Fruit fly (Drosophila melanogaster) whole organism, embryonic: ENCODE data around the gene CG34001.

Experiments used
- Bteb2 ChIP-seq: fragments of 200-800 bp; sonication (Bioruptor generic); optimal IDR thresholded peaks from 2 replicates; lab custom pipeline; 2016; ENCODE audit warnings: missing biosample characterization, missing genetic modification characterization
- CG10147 ChIP-seq: fragments of 200-800 bp; sonication (Bioruptor generic); optimal IDR thresholded peaks from 2 replicates; lab custom pipeline; 2019; ENCODE audit warnings: missing biosample characterization, mild to moderate bottlenecking, missing genetic modification characterization, moderate library complexity
- CG10462 ChIP-seq: fragments of 200-800 bp; sonication (Bioruptor generic); optimal IDR thresholded peaks from 2 replicates; lab custom pipeline; 2016; ENCODE audit warnings: missing biosample characterization, missing genetic modification characterization
- CG12219 ChIP-seq: fragments of 200-800 bp; sonication (Bioruptor generic); optimal IDR thresholded peaks from 3 replicates; lab custom pipeline; 2018; ENCODE audit warnings: missing biosample characterization, mild to moderate bottlenecking, missing genetic modification characterization
- CG14050 ChIP-seq: fragments of 200-800 bp; sonication (Bioruptor generic); IDR thresholded peaks from 3 replicates; pipeline ENCODE4 v1.3.6; 2022; ENCODE audit warnings: missing biosample characterization, missing genetic modification characterization
- CG15514 ChIP-seq: fragments of 200-800 bp; sonication (Bioruptor generic); optimal IDR thresholded peaks from 3 replicates; lab custom pipeline; 2017; ENCODE audit warnings: missing biosample characterization, missing genetic modification characterization, mild to moderate bottlenecking, moderate library complexity, missing genetic modification reagents
- CG1603 ChIP-seq: fragments of 200-800 bp; sonication (Bioruptor generic); optimal IDR thresholded peaks from 2 replicates; lab custom pipeline; 2019; ENCODE audit warnings: missing biosample characterization, mild to moderate bottlenecking, missing genetic modification characterization, moderate library complexity
- CG17568 ChIP-seq: fragments of 200-800 bp; sonication (Bioruptor generic); optimal IDR thresholded peaks from 2 replicates; lab custom pipeline; 2018; ENCODE audit warnings: missing biosample characterization, mild to moderate bottlenecking, missing genetic modification characterization, moderate library complexity
- CG2129 ChIP-seq: fragments of 200-800 bp; sonication (Bioruptor generic); IDR thresholded peaks from 2 replicates; pipeline ENCODE4 v1.3.6; 2022; ENCODE audit warnings: missing biosample characterization, missing genetic modification characterization; ENCODE audit not compliant: partially characterized antibody
- CG30431 ChIP-seq: fragments of 200-800 bp; sonication (Bioruptor generic); optimal IDR thresholded peaks from 2 replicates; lab custom pipeline; 2017; ENCODE audit warnings: missing biosample characterization, missing genetic modification characterization
- CG3726 ChIP-seq: fragments of 200-800 bp; sonication (Bioruptor generic); IDR thresholded peaks from 3 replicates; pipeline ENCODE4, ENCODE4 v1.3.6; 2022; ENCODE audit warnings: missing biosample characterization, missing genetic modification characterization
- CG3847 ChIP-seq: fragments of 200-800 bp; sonication (Bioruptor generic); IDR thresholded peaks from 2 replicates; pipeline ENCODE4 v1.3.6; 2022; ENCODE audit warnings: missing biosample characterization, missing genetic modification characterization
- CG4404 ChIP-seq: fragments of 200-800 bp; sonication (Bioruptor generic); IDR thresholded peaks from 2 replicates; pipeline ENCODE4 v1.3.6; 2022; ENCODE audit warnings: missing biosample characterization, missing genetic modification characterization
- CG6272 ChIP-seq: fragments of 200-800 bp; sonication (Bioruptor generic); IDR thresholded peaks from 2 replicates; pipeline ENCODE4 v1.3.6; 2022; ENCODE audit warnings: missing biosample characterization, missing genetic modification characterization
- CG7357 ChIP-seq: fragments of 200-800 bp; sonication (Bioruptor generic); IDR thresholded peaks from 3 replicates; pipeline ENCODE4 v1.3.6; 2022; ENCODE audit warnings: missing biosample characterization, missing genetic modification characterization
- CG7987 ChIP-seq: fragments of 200-800 bp; sonication (Bioruptor generic); optimal IDR thresholded peaks from 2 replicates; lab custom pipeline; 2018; ENCODE audit warnings: missing biosample characterization, mild to moderate bottlenecking, missing genetic modification characterization, moderate library complexity
- CG9215 ChIP-seq: fragments of 200-800 bp; sonication (Bioruptor generic); IDR thresholded peaks from 2 replicates; pipeline ENCODE4 v1.3.6; 2022; ENCODE audit warnings: missing biosample characterization, missing genetic modification characterization
- CHES-1-like ChIP-seq: fragments of 200-800 bp; sonication (Bioruptor generic); optimal IDR thresholded peaks from 2 replicates; lab custom pipeline; 2016; ENCODE audit warnings: missing biosample characterization, missing genetic modification characterization
- Dip2 ChIP-seq: fragments of 200-800 bp; sonication (Bioruptor generic); IDR thresholded peaks from 2 replicates; pipeline ENCODE4 v1.3.6; 2022; ENCODE audit warnings: missing biosample characterization, missing genetic modification characterization
- E2f2 ChIP-seq: fragments of 200-800 bp; sonication (Bioruptor generic); IDR thresholded peaks from 2 replicates; pipeline ENCODE4 v1.3.6; 2022; ENCODE audit warnings: missing biosample characterization, missing genetic modification characterization
- Eip74EF ChIP-seq, 2 experiments: fragments of 200-800 bp in 1 of 2; fragments of >200 bp in 1 of 2; sonication (Bioruptor generic) in 1 of 2; optimal IDR thresholded peaks; 2 replicates each; lab custom pipeline; 2017 to 2019; ENCODE audit warnings: missing biosample characterization in 2 of 2, missing genetic modification characterization in 2 of 2, mild to moderate bottlenecking in 1 of 2, moderate library complexity in 1 of 2
- Ets97D ChIP-seq: fragments of 200-800 bp; sonication (Bioruptor generic); optimal IDR thresholded peaks from 3 replicates; lab custom pipeline; 2016; ENCODE audit warnings: missing biosample characterization, missing genetic modification characterization
- Fer2 ChIP-seq: fragments of 200-800 bp; sonication (Bioruptor generic); optimal IDR thresholded peaks from 2 replicates; lab custom pipeline; 2018; ENCODE audit warnings: missing biosample characterization, mild to moderate bottlenecking, missing genetic modification characterization, moderate library complexity
- Jarid2 ChIP-seq: fragments of 200-800 bp; sonication (Bioruptor generic); optimal IDR thresholded peaks from 3 replicates; lab custom pipeline; 2017; ENCODE audit warnings: mild to moderate bottlenecking, missing biosample characterization, missing genetic modification reagents, missing genetic modification characterization
- Meics ChIP-seq: fragments of 200-800 bp; sonication (Bioruptor generic); optimal IDR thresholded peaks from 2 replicates; lab custom pipeline; 2017; ENCODE audit warnings: missing biosample characterization, mild to moderate bottlenecking, missing genetic modification characterization
- NFAT ChIP-seq: fragments of 200-800 bp; sonication (Bioruptor generic); IDR thresholded peaks from 2 replicates; pipeline ENCODE4 v1.3.6; 2022; ENCODE audit warnings: missing biosample characterization, missing genetic modification characterization
- Optix ChIP-seq: fragments of 200-800 bp; sonication (Bioruptor generic); IDR thresholded peaks from 3 replicates; pipeline ENCODE4 v1.3.6; 2022; ENCODE audit warnings: missing biosample characterization, missing genetic modification characterization
- Ssrp ChIP-seq: fragments of 200-800 bp; sonication (Bioruptor generic); optimal IDR thresholded peaks from 2 replicates; lab custom pipeline; 2018; ENCODE audit warnings: missing biosample characterization, mild to moderate bottlenecking, missing genetic modification characterization, moderate library complexity
- Trl ChIP-seq, 3 experiments: fragments of >200 bp in 2 of 3; fragments of 200-800 bp in 1 of 3; sonication (Bioruptor generic) in 1 of 3; optimal IDR thresholded peaks; 2 replicates in 1 of 3; 3 replicates in 2 of 3; lab custom pipeline; 2016 to 2017; ENCODE audit warnings: missing biosample characterization in 1 of 3, missing genetic modification characterization in 1 of 3
- ac ChIP-seq: fragments of 200-800 bp; sonication (Bioruptor generic); optimal IDR thresholded peaks from 3 replicates; lab custom pipeline; 2017; ENCODE audit warnings: missing biosample characterization, mild to moderate bottlenecking, missing genetic modification characterization
- croc ChIP-seq: fragments of 200-800 bp; sonication (Bioruptor generic); conservative IDR thresholded peaks from 3 replicates; pipeline ENCODE4 v1.3.6; 2022; ENCODE audit warnings: missing biosample characterization, missing genetic modification characterization
- crol ChIP-seq: fragments of 200-800 bp; sonication (Bioruptor generic); IDR thresholded peaks from 2 replicates; pipeline ENCODE4 v1.3.6; 2022; ENCODE audit warnings: missing biosample characterization, missing genetic modification characterization
- da ChIP-seq: fragments of 200-800 bp; sonication (Bioruptor generic); optimal IDR thresholded peaks from 2 replicates; lab custom pipeline; 2016; ENCODE audit warnings: missing biosample characterization, missing genetic modification characterization
- dan ChIP-seq: fragments of 200-800 bp; sonication (Bioruptor generic); IDR thresholded peaks from 2 replicates; pipeline ENCODE4 v1.3.6; 2022; ENCODE audit warnings: missing biosample characterization, missing genetic modification characterization
- gcm ChIP-seq: fragments of 200-800 bp; sonication (Bioruptor generic); optimal IDR thresholded peaks from 2 replicates; lab custom pipeline; 2019; ENCODE audit warnings: missing biosample characterization, mild to moderate bottlenecking, missing genetic modification characterization, moderate library complexity
- gem ChIP-seq: fragments of 200-800 bp; sonication (Bioruptor generic); optimal IDR thresholded peaks from 2 replicates; lab custom pipeline; 2019; ENCODE audit warnings: missing biosample characterization, mild to moderate bottlenecking, missing genetic modification characterization, moderate library complexity
- ham ChIP-seq: fragments of 200-800 bp; sonication (Bioruptor generic); IDR thresholded peaks from 2 replicates; pipeline ENCODE4 v1.3.6; 2022; ENCODE audit warnings: missing biosample characterization, missing genetic modification characterization
- her ChIP-seq: fragments of 200-800 bp; sonication (Bioruptor generic); optimal IDR thresholded peaks from 2 replicates; lab custom pipeline; 2016; ENCODE audit warnings: missing biosample characterization, missing genetic modification characterization
- lilli ChIP-seq: fragments of 200-800 bp; sonication (Bioruptor generic); optimal IDR thresholded peaks from 3 replicates; lab custom pipeline; 2016; ENCODE audit warnings: missing biosample characterization, missing genetic modification characterization
- lola ChIP-seq, 3 experiments: fragments of >200 bp in 2 of 3; fragments of 200-800 bp in 1 of 3; sonication (Bioruptor generic) in 1 of 3; optimal IDR thresholded peaks; 2 replicates each; lab custom pipeline; 2017 to 2019; ENCODE audit warnings: missing biosample characterization in 3 of 3, missing genetic modification characterization in 3 of 3, mild to moderate bottlenecking in 1 of 3, moderate library complexity in 1 of 3
- oc ChIP-seq: fragments of 200-800 bp; sonication (Bioruptor generic); optimal IDR thresholded peaks from 2 replicates; lab custom pipeline; 2018; ENCODE audit warnings: missing biosample characterization, mild to moderate bottlenecking, missing genetic modification characterization, moderate library complexity
- pan ChIP-seq, 4 experiments: fragments of >200 bp in 3 of 4; fragments of 200-800 bp in 1 of 4; sonication (Bioruptor generic) in 1 of 4; optimal IDR thresholded peaks in 3 of 4; IDR thresholded peaks in 1 of 4; 2 replicates each; pipeline versions ENCODE4 v1.3.6 to Lab custom; 2017 to 2022; ENCODE audit warnings: missing biosample characterization in 2 of 4, missing genetic modification characterization in 2 of 4, mixed read lengths in 1 of 4
- sens ChIP-seq: fragments of 200-800 bp; sonication (Bioruptor generic); peaks from one replicate; lab custom pipeline; 2016; ENCODE audit warnings: missing biosample characterization, missing genetic modification characterization
- stwl ChIP-seq: fragments of 200-800 bp; sonication (Bioruptor generic); optimal IDR thresholded peaks from 3 replicates; lab custom pipeline; 2018; ENCODE audit warnings: missing biosample characterization, mild to moderate bottlenecking, missing genetic modification characterization, moderate library complexity
- wek ChIP-seq: fragments of 200-800 bp; sonication (Bioruptor generic); optimal IDR thresholded peaks from 3 replicates; lab custom pipeline; 2018; ENCODE audit warnings: missing biosample characterization, mild to moderate bottlenecking, missing genetic modification characterization, moderate library complexity
- wor ChIP-seq: fragments of 200-800 bp; sonication (Bioruptor generic); IDR thresholded peaks from 2 replicates; pipeline ENCODE4 v1.3.6; 2022; ENCODE audit warnings: missing biosample characterization, missing genetic modification characterization
- yki ChIP-seq: fragments of >200 bp; optimal IDR thresholded peaks from 3 replicates; lab custom pipeline; 2018
- z ChIP-seq: fragments of 200-800 bp; sonication (Bioruptor generic); IDR thresholded peaks from 3 replicates; pipeline ENCODE4 v1.3.6; 2022; ENCODE audit warnings: missing biosample characterization, missing genetic modification characterization

CG34001 gene

dm6 chr3L:10665433-10666150 is 34.7 kb downstream of the CG34001 start (continued):
- peak; percentile 65 for TF ChIP-seq stwl
- peak; percentile 88 for TF ChIP-seq CG7357 (GFP tag; lab: Robert Waterston, UW)
- TF ChIP-seq CG6272 (GFP tag; lab: Robert Waterston, UW), result peak; percentile 74
- peak; percentile 87 for TF ChIP-seq wek
- TF ChIP-seq Fer2 (tag; lab: Kevin White, UChicago), result peak; percentile 94
- peak; percentile 88 for TF ChIP-seq CG9215
- peak; percentile 86 for TF ChIP-seq Bteb2 (GFP tag; lab: Kevin White, UChicago)
- TF ChIP-seq dan, result no peak
- peak; percentile 91 for TF ChIP-seq wor (GFP tag; lab: Robert Waterston, UW)
- TF ChIP-seq CG30431, result peak; percentile 92
- peak; percentile 65 for TF ChIP-seq Ets97D (GFP tag; lab: Kevin White, UChicago)
- TF ChIP-seq Trl (optimal IDR thresholded peaks at IDR 0.05; lab: Kevin White, UChicago), result peak; percentile 82 to 90
- peak; percentile 87 for TF ChIP-seq Trl (GFP tag; optimal IDR thresholded peaks at IDR 0.05; lab: Kevin White, UChicago)
- TF ChIP-seq CG2129 (GFP tag; lab: Robert Waterston, UW), result no peak
- TF ChIP-seq NFAT (GFP tag; lab: Robert Waterston, UW), result peak; percentile 45; the same call in 1 of the 2 replicates
- peak in 1 of 2 experiments; percentile 99 for TF ChIP-seq Eip74EF (GFP tag; optimal IDR thresholded peaks at IDR 0.05; lab: Kevin White, UChicago)
- peak; percentile 83; the same call in 1 of the 3 replicates for TF ChIP-seq CG3726
- peak; percentile 93 for TF ChIP-seq lilli (GFP tag; lab: Kevin White, UChicago)
- TF ChIP-seq gem (tag; lab: Kevin White, UChicago), result peak; percentile 99
- peak; percentile 35 for TF ChIP-seq her (GFP tag; lab: Kevin White, UChicago)
- peak; percentile 23; the same call in 1 of the 2 replicates for TF ChIP-seq Dip2 (GFP tag; lab: Robert Waterston, UW)
- TF ChIP-seq CG7987 (GFP tag; lab: Kevin White, UChicago), result peak; percentile 89
- peak; percentile 91 for TF ChIP-seq CG3847 (GFP tag; lab: Robert Waterston, UW)
- peak; percentile 90 for TF ChIP-seq CG4404 (GFP tag; lab: Robert Waterston, UW)
- TF ChIP-seq ac, result peak; percentile 97
- peak; percentile 98 for TF ChIP-seq Ssrp (tag; lab: Kevin White, UChicago)
- peak; percentile 97 for TF ChIP-seq CG12219 (GFP tag; lab: Kevin White, UChicago)
- peak; percentile 75 for TF ChIP-seq E2f2
- TF ChIP-seq gcm (GFP tag; lab: Kevin White, UChicago), result peak; percentile 99
- peak; percentile 84 for TF ChIP-seq CG14050 (GFP tag; lab: Robert Waterston, UW)
- peak; percentile 91 for TF ChIP-seq CG1603 (tag; lab: Kevin White, UChicago)
- peak; percentile 90 for TF ChIP-seq Jarid2 (GFP tag; lab: Kevin White, UChicago)
- peak; percentile 98 for TF ChIP-seq sens (GFP tag; lab: Kevin White, UChicago)
- no peak; the same call in 2 of the 3 replicates for TF ChIP-seq z (GFP tag; lab: Robert Waterston, UW)
- TF ChIP-seq CG10147, result peak; percentile 95
- TF ChIP-seq yki, result peak; percentile 58
- TF ChIP-seq Meics (GFP tag; lab: Kevin White, UChicago), result peak; percentile 97
- peak; percentile 15; the same call in 1 of the 2 replicates for TF ChIP-seq crol
- TF ChIP-seq ham, result peak; percentile 38; the same call in 1 of the 2 replicates
- TF ChIP-seq lola (GFP tag; optimal IDR thresholded peaks at IDR 0.05; lab: Kevin White, UChicago), result peak in 1 of 3 experiments; percentile 99
- TF ChIP-seq croc (GFP tag; lab: Robert Waterston, UW), result peak; percentile 93
- TF ChIP-seq CG17568 (GFP tag; lab: Kevin White, UChicago), result peak; percentile 95
- TF ChIP-seq da (GFP tag; lab: Kevin White, UChicago), result peak; percentile 52
- TF ChIP-seq oc (tag; lab: Kevin White, UChicago), result peak; percentile 96
- TF ChIP-seq CG10462 (GFP tag; lab: Kevin White, UChicago), result peak; percentile 91
- peak; percentile 87 for TF ChIP-seq CG15514
- TF ChIP-seq pan (optimal IDR thresholded peaks at IDR 0.05; lab: Kevin White, UChicago), result no peak
- TF ChIP-seq pan (GFP tag; optimal IDR thresholded peaks at IDR 0.05 in 1 of 2, IDR thresholded peaks at IDR 0.05 in 1 of 2), result peak in 1 of 2 experiments; percentile 95
- peak; percentile 41; the same call in 1 of the 3 replicates for TF ChIP-seq Optix (GFP tag; lab: Robert Waterston, UW)
- peak; percentile 62 for TF ChIP-seq CHES-1-like
